Fruit fly (Drosophila melanogaster) whole organism, adult: ENCODE results near the gene msl-1.

ENCODE experiments used
- CG7045 ChIP-seq: fragments of 200-800 bp; sonication (Bioruptor generic); optimal IDR thresholded peaks from 2 replicates; lab custom pipeline; 2017; ENCODE audit warnings: missing biosample characterization, mild to moderate bottlenecking, missing genetic modification characterization
- Crg-1 ChIP-seq: fragments of 200-800 bp; sonication (Bioruptor generic); optimal IDR thresholded peaks from 2 replicates; lab custom pipeline; 2016; ENCODE audit warnings: missing biosample characterization, missing genetic modification characterization

- no peak for TF ChIP-seq Crg-1 (GFP tag; lab: Kevin White, UChicago)
- no peak for TF ChIP-seq CG7045 (GFP tag; lab: Kevin White, UChicago)
These were observed 47.1 kb upstream of the msl-1 start for dm6 chr2L:18735553-18736167.
